Worm (Caenorhabditis elegans) whole organism, L1 larva: Measurements from ENCODE around the gene F35G2.1.

Source experiments
- ceh-8 ChIP-seq: fragments of 200-800 bp; sonication (Bioruptor generic); optimal IDR thresholded peaks from 2 replicates; lab custom pipeline; 2018; ENCODE audit warnings: mild to moderate bottlenecking, missing genetic modification characterization, moderate library complexity, missing compliant biosample characterization
- dpl-1 ChIP-seq, 3 experiments: fragments of 150-350 bp in 2 of 3; sonication (generic microtip) in 1 of 3; optimal IDR thresholded peaks; 2 replicates each; lab custom pipeline; 2014 to 2017; ENCODE audit warnings: missing biosample characterization in 3 of 3, missing genetic modification characterization in 3 of 3, missing genetic modification reagents in 3 of 3
- egl-27 ChIP-seq, 2 experiments: fragments of 150-350 bp in 1 of 2; sonication (generic microtip); optimal IDR thresholded peaks; 3 replicates each; lab custom pipeline; 2017 to 2018; ENCODE audit warnings: missing biosample characterization in 2 of 2, missing genetic modification characterization in 2 of 2, missing genetic modification reagents in 2 of 2
- nhr-19 ChIP-seq: fragments of 200-800 bp; sonication (Bioruptor generic); conservative IDR thresholded peaks from 2 replicates; pipeline ENCODE4 v1.3.6; 2022; ENCODE audit warnings: missing genetic modification characterization, missing compliant biosample characterization
- nhr-20 ChIP-seq: sonication (generic microtip); optimal IDR thresholded peaks from 2 replicates; lab custom pipeline; 2016; ENCODE audit warnings: mild to moderate bottlenecking, missing genetic modification characterization, missing compliant biosample characterization
- nhr-237 ChIP-seq: fragments of 150-350 bp; optimal IDR thresholded peaks from 2 replicates; lab custom pipeline; 2014; ENCODE audit warnings: missing biosample characterization, missing genetic modification characterization
- swsn-7 ChIP-seq: sonication (generic microtip); optimal IDR thresholded peaks from 2 replicates; lab custom pipeline; 2016; ENCODE audit warnings: missing genetic modification characterization, missing compliant biosample characterization
- xbp-1 ChIP-seq: sonication (generic microtip); optimal IDR thresholded peaks from 2 replicates; lab custom pipeline; 2016; ENCODE audit warnings: missing genetic modification characterization, missing compliant biosample characterization

ce11 chrIV:12202949-12203348, at the start of gene F35G2.1:
- TF ChIP-seq nhr-19 (no peak), nhr-20 (tag; lab: Kevin White, UChicago) (no peak), dpl-1 (GFP tag; optimal IDR thresholded peaks at IDR 0.05; lab: Kevin White, UChicago) (no peak), swsn-7 (tag; lab: Kevin White, UChicago) (no peak), ceh-8 (GFP tag; lab: Kevin White, UChicago) (no peak), nhr-237 (tag; lab: Kevin White, UChicago) (no peak), egl-27 (tag; optimal IDR thresholded peaks at IDR 0.05; lab: Kevin White, UChicago) (no peak), xbp-1 (tag; lab: Kevin White, UChicago) (no peak)
